Fruit fly (Drosophila melanogaster) whole organism, wandering third instar larva: ENCODE measurements around the gene CG34299.

Experiments used
- Abd-B ChIP-seq: fragments of >200 bp; optimal IDR thresholded peaks from 2 replicates; lab custom pipeline; 2017; ENCODE audit warnings: missing biosample characterization, missing genetic modification characterization
- CG32264 ChIP-seq: fragments of 200-800 bp; sonication (Bioruptor generic); optimal IDR thresholded peaks from 2 replicates; lab custom pipeline; 2016; ENCODE audit warnings: missing biosample characterization, missing genetic modification characterization
- CG9705 ChIP-seq: fragments of 200-800 bp; sonication (Bioruptor generic); optimal IDR thresholded peaks from 2 replicates; lab custom pipeline; 2018; ENCODE audit warnings: missing biosample characterization, mild to moderate bottlenecking, missing genetic modification characterization
- CrebA ChIP-seq: fragments of 200-800 bp; sonication (Bioruptor generic); optimal IDR thresholded peaks from 2 replicates; lab custom pipeline; 2016; ENCODE audit warnings: missing biosample characterization, mild to moderate bottlenecking, missing genetic modification characterization, borderline replicate concordance
- Dfd ChIP-seq: fragments of >200 bp; optimal IDR thresholded peaks from 2 replicates; lab custom pipeline; 2017; ENCODE audit warnings: missing biosample characterization, missing genetic modification characterization
- Dif ChIP-seq: fragments of 200-275, 200-300 bp; sonication (Bioruptor generic); optimal IDR thresholded peaks from 2 replicates; lab custom pipeline; 2018; ENCODE audit warnings: missing biosample characterization, missing genetic modification characterization; ENCODE audit not compliant: partially characterized antibody
- GATAd ChIP-seq: sonication (Bioruptor generic); optimal IDR thresholded peaks from 2 replicates; lab custom pipeline; 2016; ENCODE audit warnings: missing biosample characterization, missing genetic modification characterization
- HLH106 ChIP-seq: fragments of 200-800 bp; optimal IDR thresholded peaks from 3 replicates; lab custom pipeline; 2019; ENCODE audit warnings: missing biosample characterization, mild to moderate bottlenecking, missing genetic modification characterization, moderate library complexity
- Hnf4 ChIP-seq: fragments of 200-800 bp; sonication (Bioruptor generic); optimal IDR thresholded peaks from 2 replicates; lab custom pipeline; 2016; ENCODE audit warnings: missing biosample characterization, mild to moderate bottlenecking, missing genetic modification characterization
- Hr78 ChIP-seq: fragments of >200 bp; optimal IDR thresholded peaks from 2 replicates; lab custom pipeline; 2017; ENCODE audit warnings: missing biosample characterization, missing genetic modification characterization
- Hr83 ChIP-seq: fragments of 200-300 bp; sonication (Bioruptor generic); optimal IDR thresholded peaks from 2 replicates; lab custom pipeline; 2016; ENCODE audit warnings: missing biosample characterization, mild to moderate bottlenecking, missing genetic modification characterization, moderate library complexity; ENCODE audit not compliant: poor library complexity, severe bottlenecking
- Jra ChIP-seq: sonication (Bioruptor generic); optimal IDR thresholded peaks from 2 replicates; lab custom pipeline; 2016; ENCODE audit warnings: missing biosample characterization, missing genetic modification characterization
- Mio ChIP-seq: sonication (Bioruptor generic); optimal IDR thresholded peaks from 2 replicates; lab custom pipeline; 2016; ENCODE audit warnings: missing biosample characterization, missing genetic modification characterization
- Myc ChIP-seq: fragments of >200 bp; optimal IDR thresholded peaks from 2 replicates; lab custom pipeline; 2017
- N ChIP-seq: fragments of >200 bp; optimal IDR thresholded peaks from 2 replicates; lab custom pipeline; 2018; ENCODE audit warnings: missing biosample characterization, missing external identifiers, missing genetic modification characterization
- OdsH ChIP-seq: fragments of 200-800 bp; sonication (Bioruptor generic); optimal IDR thresholded peaks from 2 replicates; lab custom pipeline; 2016; ENCODE audit warnings: missing biosample characterization, mild to moderate bottlenecking, missing genetic modification characterization
- Rel ChIP-seq, 2 experiments: fragments of 200-800 bp; sonication (Bioruptor generic) in 1 of 2; optimal IDR thresholded peaks; 2 replicates in 1 of 2; 3 replicates in 1 of 2; lab custom pipeline; 2016 to 2019; ENCODE audit warnings: mild to moderate bottlenecking in 2 of 2, missing biosample characterization in 2 of 2, missing genetic modification characterization in 2 of 2, moderate library complexity in 1 of 2
- Sp1 ChIP-seq: fragments of 200-800 bp; sonication (Bioruptor generic); optimal IDR thresholded peaks from 3 replicates; lab custom pipeline; 2019; ENCODE audit warnings: missing biosample characterization, mild to moderate bottlenecking, missing genetic modification characterization, moderate library complexity
- Vsx2 ChIP-seq: fragments of 200-300, 225-300 bp; sonication (Bioruptor generic); optimal IDR thresholded peaks from 2 replicates; lab custom pipeline; 2018; ENCODE audit warnings: missing biosample characterization, missing genetic modification characterization; ENCODE audit not compliant: partially characterized antibody
- br ChIP-seq: fragments of 200-800 bp; sonication (Bioruptor generic); optimal IDR thresholded peaks from 2 replicates; lab custom pipeline; 2016; ENCODE audit warnings: missing biosample characterization, missing genetic modification characterization
- brk ChIP-seq: fragments of 200-800 bp; sonication (Bioruptor generic); optimal IDR thresholded peaks from 2 replicates; lab custom pipeline; 2016; ENCODE audit warnings: missing biosample characterization, mild to moderate bottlenecking, missing genetic modification characterization
- dl ChIP-seq, 2 experiments: fragments of 175-275, 200-275 bp in 1 of 2; fragments of 200-275 bp in 1 of 2; sonication (Bioruptor generic); optimal IDR thresholded peaks; lab custom pipeline; 2018; ENCODE audit warnings: mild to moderate bottlenecking in 2 of 2, missing biosample characterization in 2 of 2, missing genetic modification characterization in 2 of 2, moderate library complexity in 2 of 2; ENCODE audit not compliant: partially characterized antibody in 2 of 2, insufficient read depth in 1 of 2
- dmrt93B ChIP-seq: fragments of 200-800 bp; sonication (Bioruptor generic); optimal IDR thresholded peaks from 2 replicates; lab custom pipeline; 2018; ENCODE audit warnings: missing biosample characterization, mild to moderate bottlenecking, missing genetic modification characterization
- dsf ChIP-seq: sonication (Bioruptor generic); optimal IDR thresholded peaks from 2 replicates; lab custom pipeline; 2016; ENCODE audit warnings: missing biosample characterization, missing genetic modification characterization, borderline replicate concordance
- ey ChIP-seq: fragments of 200-800 bp; sonication (Bioruptor generic); optimal IDR thresholded peaks from 2 replicates; lab custom pipeline; 2016; ENCODE audit warnings: missing biosample characterization, missing genetic modification characterization
- foxo ChIP-seq, 2 experiments: fragments of 200-800 bp; sonication (Bioruptor generic); optimal IDR thresholded peaks; 2 replicates in 1 of 2; 3 replicates in 1 of 2; lab custom pipeline; 2016 to 2017; ENCODE audit warnings: missing biosample characterization in 2 of 2, missing genetic modification characterization in 2 of 2
- fru ChIP-seq: fragments of 200-800 bp; sonication (Bioruptor generic); optimal IDR thresholded peaks from 3 replicates; lab custom pipeline; 2016; ENCODE audit warnings: missing biosample characterization, mild to moderate bottlenecking, missing genetic modification characterization
- h ChIP-seq: fragments of 200-800 bp; sonication (Bioruptor generic); optimal IDR thresholded peaks from 3 replicates; lab custom pipeline; 2016; ENCODE audit warnings: missing biosample characterization, mild to moderate bottlenecking, missing genetic modification characterization
- jim ChIP-seq: fragments of 175-275, 200-325 bp; sonication (Bioruptor generic); optimal IDR thresholded peaks from 2 replicates; lab custom pipeline; 2016; ENCODE audit warnings: missing biosample characterization, mild to moderate bottlenecking, missing genetic modification characterization
- lola ChIP-seq: fragments of >200 bp; optimal IDR thresholded peaks from 2 replicates; lab custom pipeline; 2017; ENCODE audit warnings: missing biosample characterization, missing genetic modification characterization
- pan ChIP-seq: fragments of >200 bp; optimal IDR thresholded peaks from 2 replicates; lab custom pipeline; 2017
- psq ChIP-seq: fragments of 200-800 bp; sonication (Bioruptor generic); optimal IDR thresholded peaks from 3 replicates; lab custom pipeline; 2017; ENCODE audit warnings: missing biosample characterization, mild to moderate bottlenecking, missing genetic modification characterization, moderate library complexity
- rgr ChIP-seq: fragments of 200-800 bp; sonication (Bioruptor generic); optimal IDR thresholded peaks from 3 replicates; lab custom pipeline; 2016; ENCODE audit warnings: missing biosample characterization, mild to moderate bottlenecking, missing genetic modification characterization
- sage ChIP-seq: fragments of 200-800 bp; sonication (Bioruptor generic); optimal IDR thresholded peaks from 2 replicates; lab custom pipeline; 2016; ENCODE audit warnings: missing biosample characterization, mild to moderate bottlenecking, missing genetic modification characterization
- sv ChIP-seq: fragments of 200-800 bp; sonication (Bioruptor generic); optimal IDR thresholded peaks from 3 replicates; lab custom pipeline; 2016; ENCODE audit warnings: missing biosample characterization, missing genetic modification characterization
- tai ChIP-seq: sonication (Bioruptor generic); optimal IDR thresholded peaks from 2 replicates; lab custom pipeline; 2016; ENCODE audit warnings: missing biosample characterization, missing genetic modification characterization
- usp ChIP-seq: fragments of >200 bp; optimal IDR thresholded peaks from 2 replicates; lab custom pipeline; 2017; ENCODE audit warnings: missing biosample characterization, missing genetic modification characterization
- woc ChIP-seq: sonication (Bioruptor generic); optimal IDR thresholded peaks from 2 replicates; lab custom pipeline; 2016; ENCODE audit warnings: missing biosample characterization, mild to moderate bottlenecking, missing genetic modification characterization

Gene CG34299

DNA sequence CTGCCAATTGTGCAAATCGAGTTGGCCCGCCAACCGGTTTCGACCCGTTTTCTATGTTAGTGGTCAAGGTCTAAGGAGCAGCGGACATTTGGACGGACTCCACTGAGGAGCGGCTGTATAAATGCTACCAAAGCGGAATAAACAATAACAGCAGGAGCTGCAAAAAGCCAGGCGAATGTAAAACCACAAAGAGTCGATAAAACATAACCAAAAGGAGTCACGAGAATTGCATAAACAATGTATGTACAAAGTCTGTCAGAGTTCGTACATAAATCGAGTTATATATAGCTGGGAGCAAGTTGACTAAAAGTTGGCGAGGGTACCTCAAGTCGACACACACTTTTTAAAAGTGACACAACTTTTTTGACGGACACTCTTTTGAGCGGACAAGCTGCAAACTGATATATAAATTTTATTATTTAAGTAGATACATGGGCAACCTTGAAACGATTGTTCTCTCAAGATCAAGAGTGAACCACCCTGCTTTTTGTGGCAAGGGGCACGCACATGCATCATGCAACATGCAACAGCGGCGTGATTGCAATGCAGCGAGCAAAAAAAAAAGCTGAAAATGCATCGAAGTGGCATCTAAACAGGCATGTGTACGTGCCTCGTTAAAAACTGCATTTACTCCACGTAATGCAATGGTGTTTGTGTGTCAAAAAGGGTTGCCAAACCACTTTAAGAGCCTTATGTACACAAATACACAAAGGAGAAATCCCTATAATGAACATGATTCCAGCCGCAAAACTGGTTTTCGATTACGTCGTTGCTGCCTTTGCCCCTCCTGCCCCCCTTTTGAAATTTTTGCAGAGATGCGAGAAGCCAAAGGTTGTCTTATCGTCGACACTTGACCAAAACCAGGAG lies 6.1 kb downstream of the CG34299 start (continued):
- TF ChIP-seq Hnf4 (GFP tag; lab: Kevin White, UChicago) (peak; percentile 78), dl (GFP tag; optimal IDR thresholded peaks at IDR 0.05; lab: Kevin White, UChicago; ENCODE audit: insufficient read depth in 1 of 2, partially characterized antibody in 2 of 2) (peak in 1 of 2 experiments; percentile 32), psq (GFP tag; lab: Kevin White, UChicago) (peak; percentile 96), Dfd (GFP tag; lab: Kevin White, UChicago) (no peak), pan (lab: Kevin White, UChicago) (no peak), rgr (GFP tag; lab: Kevin White, UChicago) (peak; percentile 93), CrebA (GFP tag; lab: Kevin White, UChicago) (peak; percentile 74), tai (GFP tag; lab: Kevin White, UChicago) (peak; percentile 65), sage (GFP tag; lab: Kevin White, UChicago) (peak; percentile 88), Vsx2 (GFP tag; lab: Kevin White, UChicago) (peak; percentile 51), Mio (GFP tag; lab: Kevin White, UChicago) (no peak), Hr83 (GFP tag; lab: Kevin White, UChicago) (no peak), N (GFP tag; lab: Kevin White, UChicago) (no peak), Myc (lab: Kevin White, UChicago) (no peak), usp (no peak)

DNA sequence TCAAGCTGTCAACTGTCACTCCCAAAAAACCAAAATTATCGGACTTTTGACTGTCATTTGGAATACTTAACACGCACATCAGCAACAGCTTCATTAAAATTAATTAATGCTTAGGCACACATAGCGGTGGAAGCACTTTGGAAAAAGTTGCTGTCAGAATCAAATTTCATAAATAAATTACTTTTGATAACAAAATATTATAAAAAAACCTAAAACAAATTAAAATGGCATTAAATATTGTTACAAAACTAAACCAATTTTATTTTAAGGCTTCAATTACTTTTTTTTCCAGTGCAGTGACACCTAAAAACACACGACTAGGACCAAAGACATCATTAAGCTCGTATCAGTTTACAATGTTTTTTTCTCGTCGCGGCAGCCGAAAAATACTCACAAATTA lies 6.8 kb downstream of the CG34299 start:
- TF ChIP-seq Mio (GFP tag; lab: Kevin White, UChicago) (no peak), CrebA (GFP tag; lab: Kevin White, UChicago) (no peak), sv (GFP tag; lab: Kevin White, UChicago) (no peak), rgr (GFP tag; lab: Kevin White, UChicago) (peak; percentile 43), woc (GFP tag; lab: Kevin White, UChicago) (no peak), Myc (lab: Kevin White, UChicago) (no peak), Hnf4 (GFP tag; lab: Kevin White, UChicago) (no peak), h (GFP tag; lab: Kevin White, UChicago) (peak; percentile 71), ey (no peak), fru (peak; percentile 21), Dif (GFP tag; lab: Kevin White, UChicago) (no peak), brk (GFP tag; lab: Kevin White, UChicago) (no peak), psq (GFP tag; lab: Kevin White, UChicago) (no peak), Dfd (GFP tag; lab: Kevin White, UChicago) (no peak), pan (lab: Kevin White, UChicago) (no peak), Abd-B (no peak), OdsH (peak; percentile 29), dmrt93B (GFP tag; lab: Kevin White, UChicago) (peak; percentile 26), CG32264 (GFP tag; lab: Kevin White, UChicago) (no peak), dl (GFP tag; optimal IDR thresholded peaks at IDR 0.05; lab: Kevin White, UChicago; ENCODE audit: insufficient read depth in 1 of 2, partially characterized antibody in 2 of 2) (no peak), Hr78 (GFP tag; lab: Kevin White, UChicago) (no peak), usp (no peak), Vsx2 (GFP tag; lab: Kevin White, UChicago) (no peak), jim (no peak), Sp1 (GFP tag; lab: Kevin White, UChicago) (peak; percentile 59), sage (GFP tag; lab: Kevin White, UChicago) (no peak), tai (GFP tag; lab: Kevin White, UChicago) (no peak), N (GFP tag; lab: Kevin White, UChicago) (no peak), lola (no peak), Rel (GFP tag; optimal IDR thresholded peaks at IDR 0.05; lab: Kevin White, UChicago) (no peak), Rel (tag; optimal IDR thresholded peaks at IDR 0.05; lab: Kevin White, UChicago) (no peak), CG9705 (GFP tag; lab: Kevin White, UChicago) (no peak), Jra (GFP tag; lab: Kevin White, UChicago) (no peak), Hr83 (GFP tag; lab: Kevin White, UChicago) (no peak), foxo (GFP tag; optimal IDR thresholded peaks at IDR 0.05; lab: Kevin White, UChicago) (peak in 1 of 2 experiments; percentile 39), HLH106 (tag; lab: Kevin White, UChicago) (peak; percentile 66), GATAd (GFP tag; lab: Kevin White, UChicago) (no peak), br (GFP tag; lab: Kevin White, UChicago) (peak; percentile 14), dsf (no peak)
- TF ChIP-seq, all 38 proteins: peak for 9
